Worm (Caenorhabditis elegans) whole organism, L1 larva: ENCODE measurements around the gene K07C5.9.

ENCODE experiments used
- C04F5.9 ChIP-seq: sonication (generic microtip); optimal IDR thresholded peaks from 2 replicates; lab custom pipeline; 2016; ENCODE audit warnings: missing genetic modification characterization, missing compliant biosample characterization
- aha-1 ChIP-seq: fragments of 150-350 bp; optimal IDR thresholded peaks from 2 replicates; lab custom pipeline; 2014; ENCODE audit warnings: missing biosample characterization, missing genetic modification characterization
- alr-1 ChIP-seq: fragments of 200-800 bp; sonication (Bioruptor generic); optimal IDR thresholded peaks from 2 replicates; lab custom pipeline; 2018; ENCODE audit warnings: borderline replicate concordance, mild to moderate bottlenecking, missing genetic modification characterization, missing compliant biosample characterization
- blmp-1 ChIP-seq: fragments of 150-350 bp; optimal IDR thresholded peaks from 2 replicates; lab custom pipeline; 2014; ENCODE audit warnings: missing biosample characterization, missing genetic modification characterization
- ceh-63 ChIP-seq: fragments of 200-800 bp; sonication (Bioruptor generic); optimal IDR thresholded peaks from 2 replicates; lab custom pipeline; 2018; ENCODE audit warnings: mild to moderate bottlenecking, missing genetic modification characterization, missing compliant biosample characterization
- ceh-8 ChIP-seq: fragments of 200-800 bp; sonication (Bioruptor generic); optimal IDR thresholded peaks from 2 replicates; lab custom pipeline; 2018; ENCODE audit warnings: mild to moderate bottlenecking, missing genetic modification characterization, moderate library complexity, missing compliant biosample characterization
- ceh-82 ChIP-seq, 3 experiments: fragments of 150-350 bp in 1 of 3; sonication (generic microtip) in 2 of 3; optimal IDR thresholded peaks; 2 replicates each; lab custom pipeline; 2014 to 2017; ENCODE audit warnings: missing biosample characterization in 3 of 3, missing genetic modification characterization in 3 of 3
- dpl-1 ChIP-seq, 3 experiments: fragments of 150-350 bp in 2 of 3; sonication (generic microtip) in 1 of 3; optimal IDR thresholded peaks; 2 replicates each; lab custom pipeline; 2014 to 2017; ENCODE audit warnings: missing biosample characterization in 3 of 3, missing genetic modification characterization in 3 of 3, missing genetic modification reagents in 3 of 3
- efl-1 ChIP-seq, 4 experiments: fragments of 150-350 bp; optimal IDR thresholded peaks in 3 of 4; peaks in 1 of 4; 1 replicate in 1 of 4; 2 replicates in 3 of 4; lab custom pipeline; 2014; ENCODE audit warnings: missing biosample characterization in 2 of 4, missing genetic modification characterization in 2 of 4, missing genetic modification reagents in 2 of 4
- efl-3 ChIP-seq: fragments of 200-800 bp; sonication (Bioruptor generic); optimal IDR thresholded peaks from 2 replicates; lab custom pipeline; 2018; ENCODE audit warnings: mild to moderate bottlenecking, missing genetic modification characterization, missing compliant biosample characterization
- egl-27 ChIP-seq, 2 experiments: fragments of 150-350 bp in 1 of 2; sonication (generic microtip); optimal IDR thresholded peaks; 3 replicates each; lab custom pipeline; 2017 to 2018; ENCODE audit warnings: missing biosample characterization in 2 of 2, missing genetic modification characterization in 2 of 2, missing genetic modification reagents in 2 of 2
- ets-5 ChIP-seq: fragments of 200-800 bp; sonication (Bioruptor generic); IDR thresholded peaks from 2 replicates; pipeline ENCODE4 v1.3.6; 2022; ENCODE audit warnings: missing genetic modification characterization, missing compliant biosample characterization
- fkh-4 ChIP-seq: sonication (generic microtip); optimal IDR thresholded peaks from 2 replicates; lab custom pipeline; 2016; ENCODE audit warnings: missing compliant biosample characterization, missing genetic modification characterization, borderline replicate concordance
- fkh-8 ChIP-seq: sonication (generic microtip); optimal IDR thresholded peaks from 2 replicates; lab custom pipeline; 2016; ENCODE audit warnings: mild to moderate bottlenecking, missing genetic modification characterization, missing compliant biosample characterization
- fos-1 ChIP-seq: fragments of 150-350 bp; optimal IDR thresholded peaks from 2 replicates; lab custom pipeline; 2014; ENCODE audit warnings: missing biosample characterization, missing genetic modification characterization
- grh-1 ChIP-seq: fragments of 200-800 bp; sonication (Bioruptor generic); IDR thresholded peaks from 2 replicates; pipeline ENCODE4 v1.3.6; 2022; ENCODE audit warnings: missing genetic modification reagents, missing genetic modification characterization, missing compliant biosample characterization
- hlh-4 ChIP-seq: sonication (generic microtip); optimal IDR thresholded peaks from 2 replicates; lab custom pipeline; 2016; ENCODE audit warnings: mild to moderate bottlenecking, missing genetic modification characterization, missing compliant biosample characterization
- hpl-2 ChIP-seq: fragments of 150-350 bp; optimal IDR thresholded peaks from 2 replicates; lab custom pipeline; 2014; ENCODE audit warnings: missing biosample characterization, missing genetic modification reagents, missing genetic modification characterization
- lin-15B ChIP-seq: fragments of 150-350 bp; sonication (generic microtip); optimal IDR thresholded peaks from 3 replicates; lab custom pipeline; 2014; ENCODE audit warnings: missing biosample characterization, missing genetic modification characterization
- lin-39 ChIP-seq: fragments of 150-350 bp; optimal IDR thresholded peaks from 2 replicates; lab custom pipeline; 2014; ENCODE audit warnings: missing biosample characterization, missing genetic modification reagents, missing genetic modification characterization
- lsy-2 ChIP-seq, 2 experiments: fragments of 150-350 bp; optimal IDR thresholded peaks; 2 replicates each; lab custom pipeline; 2014; ENCODE audit warnings: missing biosample characterization in 2 of 2, missing genetic modification characterization in 2 of 2
- mep-1 ChIP-seq: fragments of 150-350 bp; optimal IDR thresholded peaks from 2 replicates; lab custom pipeline; 2014; ENCODE audit warnings: missing biosample characterization, missing genetic modification characterization
- nhr-11 ChIP-seq: fragments of 150-350 bp; optimal IDR thresholded peaks from 2 replicates; lab custom pipeline; 2014; ENCODE audit warnings: missing biosample characterization, missing genetic modification characterization
- nhr-12 ChIP-seq: sonication (generic microtip); optimal IDR thresholded peaks from 2 replicates; lab custom pipeline; 2017; ENCODE audit warnings: missing biosample characterization, missing genetic modification characterization
- nhr-20 ChIP-seq: sonication (generic microtip); optimal IDR thresholded peaks from 2 replicates; lab custom pipeline; 2016; ENCODE audit warnings: mild to moderate bottlenecking, missing genetic modification characterization, missing compliant biosample characterization
- nhr-47 ChIP-seq: sonication (generic microtip); optimal IDR thresholded peaks from 2 replicates; lab custom pipeline; 2016; ENCODE audit warnings: mild to moderate bottlenecking, missing genetic modification characterization, moderate library complexity, missing compliant biosample characterization
- nhr-76 ChIP-seq: sonication (generic microtip); optimal IDR thresholded peaks from 2 replicates; lab custom pipeline; 2017; ENCODE audit warnings: missing biosample characterization, missing genetic modification characterization
- nhr-84 ChIP-seq: sonication (generic microtip); optimal IDR thresholded peaks from 2 replicates; lab custom pipeline; 2017; ENCODE audit warnings: missing biosample characterization, missing genetic modification characterization
- nhr-90 ChIP-seq: sonication (generic microtip); optimal IDR thresholded peaks from 2 replicates; lab custom pipeline; 2016; ENCODE audit warnings: mild to moderate bottlenecking, missing genetic modification characterization, missing compliant biosample characterization; ENCODE audit not compliant: poor library complexity
- pag-3 ChIP-seq: sonication (generic microtip); optimal IDR thresholded peaks from 2 replicates; lab custom pipeline; 2017; ENCODE audit warnings: missing genetic modification characterization, mild to moderate bottlenecking, missing compliant biosample characterization, antibody characterized with exemption, borderline replicate concordance; ENCODE audit not compliant: insufficient read depth
- pax-3 ChIP-seq: fragments of 200-800 bp; sonication (Bioruptor generic); optimal IDR thresholded peaks from 2 replicates; lab custom pipeline; 2018; ENCODE audit warnings: mild to moderate bottlenecking, missing genetic modification characterization, moderate library complexity, missing compliant biosample characterization
- pqm-1 ChIP-seq: sonication (generic microtip); optimal IDR thresholded peaks from 3 replicates; lab custom pipeline; 2017; ENCODE audit warnings: missing biosample characterization, missing genetic modification characterization
- skn-1 ChIP-seq: fragments of 150-350 bp; optimal IDR thresholded peaks from 2 replicates; lab custom pipeline; 2014; ENCODE audit warnings: missing biosample characterization, missing genetic modification characterization
- snpc-4 ChIP-seq: fragments of 150-350 bp; optimal IDR thresholded peaks from 2 replicates; lab custom pipeline; 2014; ENCODE audit warnings: missing biosample characterization, missing genetic modification characterization
- snu-23 ChIP-seq: sonication (generic microtip); optimal IDR thresholded peaks from 2 replicates; lab custom pipeline; 2016; ENCODE audit warnings: missing genetic modification characterization, missing compliant biosample characterization
- sptf-1 ChIP-seq: fragments of 150-350 bp; optimal IDR thresholded peaks from 2 replicates; lab custom pipeline; 2014; ENCODE audit warnings: missing biosample characterization, missing genetic modification characterization
- sup-37 ChIP-seq: fragments of 200-800 bp; sonication (Bioruptor generic); optimal IDR thresholded peaks from 2 replicates; lab custom pipeline; 2018; ENCODE audit warnings: mild to moderate bottlenecking, missing genetic modification characterization, missing compliant biosample characterization
- swsn-7 ChIP-seq: sonication (generic microtip); optimal IDR thresholded peaks from 2 replicates; lab custom pipeline; 2016; ENCODE audit warnings: missing genetic modification characterization, missing compliant biosample characterization
- tlp-1 ChIP-seq: fragments of 150-350 bp; optimal IDR thresholded peaks from 2 replicates; lab custom pipeline; 2014; ENCODE audit warnings: missing biosample characterization, missing genetic modification characterization
- unc-86 ChIP-seq: sonication (generic microtip); optimal IDR thresholded peaks from 2 replicates; lab custom pipeline; 2016; ENCODE audit warnings: missing genetic modification characterization, missing compliant biosample characterization
- unc-98 ChIP-seq: fragments of 200-800 bp; sonication (Bioruptor generic); IDR thresholded peaks from 2 replicates; pipeline ENCODE4 v1.3.6; 2022; ENCODE audit warnings: missing genetic modification characterization, missing compliant biosample characterization
- xbp-1 ChIP-seq: sonication (generic microtip); optimal IDR thresholded peaks from 2 replicates; lab custom pipeline; 2016; ENCODE audit warnings: missing genetic modification characterization, missing compliant biosample characterization
- ztf-11 ChIP-seq, 2 experiments: sonication (generic microtip); optimal IDR thresholded peaks; 2 replicates each; lab custom pipeline; 2016 to 2017; ENCODE audit warnings: missing genetic modification characterization in 2 of 2, missing biosample characterization in 1 of 2, missing compliant biosample characterization in 1 of 2
- ztf-4 ChIP-seq: fragments of 150-350 bp; optimal IDR thresholded peaks from 2 replicates; lab custom pipeline; 2014; ENCODE audit warnings: missing biosample characterization, missing genetic modification characterization

Gene K07C5.9

DNA sequence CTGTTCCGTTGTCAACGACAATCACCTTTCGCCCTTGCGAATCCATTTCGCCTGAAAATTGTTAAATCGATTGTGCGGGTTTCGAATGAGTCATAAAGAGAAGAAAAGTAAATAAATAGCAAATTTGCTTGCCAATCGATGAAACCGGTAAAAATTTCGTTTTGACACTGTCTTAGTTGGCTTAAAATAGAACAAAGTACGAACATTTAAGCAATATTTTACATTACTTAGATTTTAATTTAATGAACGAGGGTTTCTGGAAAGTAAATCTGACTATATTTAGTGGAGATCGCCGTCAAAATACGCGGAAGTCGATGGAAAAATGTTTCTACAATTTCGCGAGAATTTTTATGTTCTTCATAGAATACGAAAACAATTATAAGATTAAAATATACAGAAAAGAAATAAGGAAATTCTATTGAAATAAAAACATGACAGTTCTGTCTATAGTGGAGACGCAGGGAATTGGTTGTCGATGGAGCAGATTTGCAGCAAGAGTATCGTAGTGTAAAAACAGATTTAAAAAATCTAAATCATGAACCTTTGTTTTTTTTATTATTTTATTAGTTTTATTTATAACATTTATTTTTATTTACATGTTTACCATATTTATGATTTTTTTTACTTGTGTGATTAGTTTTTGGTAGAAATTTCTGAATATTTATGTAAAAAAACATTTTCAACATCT lies 11.5 kb downstream of the K07C5.9 start, which contains the start of gene arx-2 (continued):
- TF ChIP-seq lin-15B (tag; lab: Kevin White, UChicago) (peak; percentile 54), grh-1 (no peak), nhr-11 (tag; lab: Kevin White, UChicago) (no peak), egl-27 (tag; optimal IDR thresholded peaks at IDR 0.05; lab: Kevin White, UChicago) (no peak), nhr-12 (tag; lab: Kevin White, UChicago) (no peak), dpl-1 (GFP tag; optimal IDR thresholded peaks at IDR 0.05; lab: Kevin White, UChicago) (peak in 1 of 3 experiments; percentile 64), tlp-1 (tag; lab: Kevin White, UChicago) (no peak), fkh-4 (tag; lab: Kevin White, UChicago) (no peak), pax-3 (tag; lab: Kevin White, UChicago) (no peak), nhr-47 (peak; percentile 12), fos-1 (tag; lab: Kevin White, UChicago) (no peak), lsy-2 (tag; optimal IDR thresholded peaks at IDR 0.05; lab: Kevin White, UChicago) (peak; percentile 32 to 68), unc-98 (GFP tag; lab: Robert Waterston, UW) (no peak), swsn-7 (tag; lab: Kevin White, UChicago) (no peak), aha-1 (tag; lab: Kevin White, UChicago) (no peak), nhr-76 (tag; lab: Kevin White, UChicago) (no peak), xbp-1 (tag; lab: Kevin White, UChicago) (no peak), ztf-11 (tag; optimal IDR thresholded peaks at IDR 0.05; lab: Kevin White, UChicago) (no peak), lin-39 (no peak), nhr-84 (tag; lab: Kevin White, UChicago) (no peak), sup-37 (GFP tag; lab: Kevin White, UChicago) (no peak), hpl-2 (GFP tag; lab: Kevin White, UChicago) (no peak), ets-5 (GFP tag; lab: Robert Waterston, UW) (no peak), hlh-4 (no peak), sptf-1 (tag; lab: Kevin White, UChicago) (no peak), ceh-63 (no peak), skn-1 (tag; lab: Kevin White, UChicago) (peak; percentile 61), snu-23 (GFP tag; lab: Kevin White, UChicago) (peak; percentile 36), C04F5.9 (tag; lab: Kevin White, UChicago) (no peak), pag-3 (no peak), nhr-90 (tag; lab: Kevin White, UChicago) (no peak), ztf-4 (tag; lab: Kevin White, UChicago) (no peak), efl-3 (GFP tag; lab: Kevin White, UChicago) (no peak), alr-1 (tag; lab: Kevin White, UChicago) (no peak), pqm-1 (tag; lab: Kevin White, UChicago) (no peak), mep-1 (tag; lab: Kevin White, UChicago) (peak; percentile 58), ceh-82 (tag; optimal IDR thresholded peaks at IDR 0.05; lab: Kevin White, UChicago) (peak in 1 of 3 experiments; percentile 30), snpc-4 (tag; lab: Kevin White, UChicago) (no peak), ceh-8 (no peak), unc-86 (tag; lab: Kevin White, UChicago) (no peak)
- TF ChIP-seq, all 84 proteins: peak for 20

DNA sequence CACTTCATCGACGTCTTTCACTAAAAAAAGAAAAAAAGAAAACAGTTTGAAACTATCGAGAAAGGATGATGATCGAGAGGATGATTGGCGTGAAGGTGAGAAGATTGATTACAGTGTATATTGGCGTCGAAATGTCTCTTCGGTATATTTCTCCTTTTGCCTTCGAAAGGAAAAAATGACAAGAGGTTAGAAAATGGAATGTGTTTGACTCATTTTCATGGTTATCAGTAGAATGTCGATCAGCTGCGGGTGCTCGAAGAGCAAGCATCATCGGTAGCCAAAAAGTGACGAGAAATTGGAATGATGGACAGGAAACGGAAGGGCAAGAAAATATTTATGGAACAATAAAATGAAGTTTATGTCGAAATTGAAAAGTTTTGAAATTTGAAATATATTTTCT lies 16.1 kb downstream of the K07C5.9 start:
- no peak for TF ChIP-seq snpc-4 (tag; lab: Kevin White, UChicago)
- TF ChIP-seq fkh-8, result no peak
- TF ChIP-seq nhr-20 (tag; lab: Kevin White, UChicago), result no peak
- peak; percentile 65 for TF ChIP-seq blmp-1 (tag; lab: Kevin White, UChicago)
- TF ChIP-seq hlh-4, result no peak
- TF ChIP-seq nhr-12 (tag; lab: Kevin White, UChicago), result no peak
- no peak for TF ChIP-seq efl-1 (optimal IDR thresholded peaks at IDR 0.05; lab: Kevin White, UChicago)
- peak in 1 of 2 experiments; percentile 8 for TF ChIP-seq efl-1 (GFP tag; optimal IDR thresholded peaks at IDR 0.05 in 1 of 2; lab: Kevin White, UChicago)
- no peak for TF ChIP-seq ceh-82 (tag; optimal IDR thresholded peaks at IDR 0.05; lab: Kevin White, UChicago)
